Fruit fly (Drosophila melanogaster) whole organism, embryonic: ENCODE data around the gene cmb.

Source experiments
- Bdp1 ChIP-seq: fragments of 200-800 bp; sonication (Bioruptor generic); optimal IDR thresholded peaks from 3 replicates; lab custom pipeline; 2016; ENCODE audit warnings: missing biosample characterization, missing genetic modification characterization
- CG11504 ChIP-seq: fragments of 200-800 bp; sonication (Bioruptor generic); optimal IDR thresholded peaks from 3 replicates; lab custom pipeline; 2019; ENCODE audit warnings: missing biosample characterization, mild to moderate bottlenecking, missing genetic modification characterization, moderate library complexity
- CG12659 ChIP-seq: fragments of 200-800 bp; sonication (Bioruptor generic); optimal IDR thresholded peaks from 3 replicates; lab custom pipeline; 2017; ENCODE audit warnings: mild to moderate bottlenecking, missing biosample characterization, missing genetic modification reagents, missing genetic modification characterization
- CG14050 ChIP-seq: fragments of 200-800 bp; sonication (Bioruptor generic); IDR thresholded peaks from 3 replicates; pipeline ENCODE4 v1.3.6; 2022; ENCODE audit warnings: missing biosample characterization, missing genetic modification characterization
- CG15514 ChIP-seq: fragments of 200-800 bp; sonication (Bioruptor generic); optimal IDR thresholded peaks from 3 replicates; lab custom pipeline; 2017; ENCODE audit warnings: missing biosample characterization, missing genetic modification characterization, mild to moderate bottlenecking, moderate library complexity, missing genetic modification reagents
- CG18011 ChIP-seq: fragments of 200-800 bp; sonication (Bioruptor generic); optimal IDR thresholded peaks from 2 replicates; lab custom pipeline; 2017; ENCODE audit warnings: missing biosample characterization, missing genetic modification characterization, mild to moderate bottlenecking, moderate library complexity, missing genotype
- CG3407 ChIP-seq: fragments of 200-800 bp; sonication (Bioruptor generic); optimal IDR thresholded peaks from 2 replicates; lab custom pipeline; 2018; ENCODE audit warnings: missing biosample characterization, mild to moderate bottlenecking, missing genetic modification characterization
- CG3838 ChIP-seq: fragments of 200-800 bp; sonication (Bioruptor generic); optimal IDR thresholded peaks from 3 replicates; lab custom pipeline; 2016; ENCODE audit warnings: missing biosample characterization, missing genetic modification characterization
- CG4282 ChIP-seq: fragments of 200-800 bp; sonication (Bioruptor generic); optimal IDR thresholded peaks from 2 replicates; lab custom pipeline; 2016; ENCODE audit warnings: missing biosample characterization, missing genetic modification characterization
- CG43689 ChIP-seq: fragments of 200-800 bp; sonication (Bioruptor generic); IDR thresholded peaks from 2 replicates; pipeline ENCODE4 v1.3.6; 2022; ENCODE audit warnings: missing biosample characterization, missing genetic modification characterization
- CG4730 ChIP-seq: fragments of 200-800 bp; sonication (Bioruptor generic); IDR thresholded peaks from 2 replicates; pipeline ENCODE4 v1.3.6; 2022; ENCODE audit warnings: missing biosample characterization, missing genetic modification characterization
- CG4820 ChIP-seq: fragments of 200-800 bp; sonication (Bioruptor generic); optimal IDR thresholded peaks from 3 replicates; lab custom pipeline; 2016; ENCODE audit warnings: missing biosample characterization, missing genetic modification characterization
- CG7357 ChIP-seq: fragments of 200-800 bp; sonication (Bioruptor generic); IDR thresholded peaks from 3 replicates; pipeline ENCODE4 v1.3.6; 2022; ENCODE audit warnings: missing biosample characterization, missing genetic modification characterization
- CG7987 ChIP-seq: fragments of 200-800 bp; sonication (Bioruptor generic); optimal IDR thresholded peaks from 2 replicates; lab custom pipeline; 2018; ENCODE audit warnings: missing biosample characterization, mild to moderate bottlenecking, missing genetic modification characterization, moderate library complexity
- CG9727 ChIP-seq: fragments of 200-800 bp; sonication (Bioruptor generic); optimal IDR thresholded peaks from 3 replicates; lab custom pipeline; 2017; ENCODE audit warnings: missing biosample characterization, mild to moderate bottlenecking, missing genetic modification characterization
- Dek ChIP-seq: fragments of 200-800 bp; sonication (Bioruptor generic); optimal IDR thresholded peaks from 3 replicates; lab custom pipeline; 2019; ENCODE audit warnings: missing biosample characterization, mild to moderate bottlenecking, missing genetic modification characterization, moderate library complexity
- Dip3 ChIP-seq: fragments of 200-800 bp; sonication (Bioruptor generic); optimal IDR thresholded peaks from 3 replicates; lab custom pipeline; 2016; ENCODE audit warnings: missing biosample characterization, missing genetic modification characterization
- HHEX ChIP-seq: fragments of 200-800 bp; sonication (Bioruptor generic); optimal IDR thresholded peaks from 3 replicates; lab custom pipeline; 2017; ENCODE audit warnings: missing biosample characterization, mild to moderate bottlenecking, missing genetic modification characterization, missing genetic modification reagents
- HLHmδ ChIP-seq: fragments of 200-800 bp; sonication (Bioruptor generic); optimal IDR thresholded peaks from 2 replicates; lab custom pipeline; 2018; ENCODE audit warnings: missing biosample characterization, mild to moderate bottlenecking, missing genetic modification characterization, moderate library complexity
- Lim3 ChIP-seq: fragments of 200-800 bp; sonication (Bioruptor generic); IDR thresholded peaks from 2 replicates; pipeline ENCODE4 v1.3.6; 2022; ENCODE audit warnings: missing biosample characterization, missing genetic modification characterization
- Mrtf ChIP-seq: fragments of 200-800 bp; sonication (Bioruptor generic); IDR thresholded peaks from 3 replicates; pipeline ENCODE4 v1.3.6; 2022; ENCODE audit warnings: missing biosample characterization, missing genetic modification characterization
- Ptx1 ChIP-seq: fragments of 200-800 bp; sonication (Bioruptor generic); IDR thresholded peaks from 2 replicates; pipeline ENCODE4 v1.3.6; 2022; ENCODE audit warnings: missing biosample characterization, missing genetic modification characterization
- Scr ChIP-seq: fragments of 200-800 bp; sonication (Bioruptor generic); IDR thresholded peaks from 2 replicates; pipeline ENCODE4 v1.3.6; 2022; ENCODE audit warnings: missing biosample characterization, missing genetic modification characterization; ENCODE audit not compliant: partially characterized antibody
- Side ChIP-seq: fragments of 200-800 bp; sonication (Bioruptor generic); optimal IDR thresholded peaks from 2 replicates; lab custom pipeline; 2016; ENCODE audit warnings: missing biosample characterization, missing genetic modification characterization
- Sin3A ChIP-seq: fragments of >200 bp; optimal IDR thresholded peaks from 2 replicates; lab custom pipeline; 2018
- Sry-β ChIP-seq: fragments of 200-800 bp; sonication (Bioruptor generic); optimal IDR thresholded peaks from 2 replicates; lab custom pipeline; 2018; ENCODE audit warnings: missing biosample characterization, mild to moderate bottlenecking, missing genetic modification characterization, moderate library complexity
- Trl ChIP-seq, 3 experiments: fragments of >200 bp in 2 of 3; fragments of 200-800 bp in 1 of 3; sonication (Bioruptor generic) in 1 of 3; optimal IDR thresholded peaks; 2 replicates in 1 of 3; 3 replicates in 2 of 3; lab custom pipeline; 2016 to 2017; ENCODE audit warnings: missing biosample characterization in 1 of 3, missing genetic modification characterization in 1 of 3
- Xrp1 ChIP-seq: fragments of 200-800 bp; sonication (Bioruptor generic); IDR thresholded peaks from 2 replicates; pipeline ENCODE4 v1.3.6; 2022; ENCODE audit warnings: missing biosample characterization, missing genetic modification characterization
- YL-1 ChIP-seq: fragments of 200-800 bp; sonication (Bioruptor generic); optimal IDR thresholded peaks from 3 replicates; lab custom pipeline; 2017; ENCODE audit warnings: missing biosample characterization, mild to moderate bottlenecking, missing genetic modification characterization
- ash1 ChIP-seq: fragments of 200-800 bp; sonication (Bioruptor generic); optimal IDR thresholded peaks from 2 replicates; lab custom pipeline; 2018; ENCODE audit warnings: missing biosample characterization, mild to moderate bottlenecking, missing genetic modification characterization
- bsh ChIP-seq, 2 experiments: fragments of 200-800 bp; sonication (Bioruptor generic); optimal IDR thresholded peaks; 2 replicates each; lab custom pipeline; 2017 to 2018; ENCODE audit warnings: mild to moderate bottlenecking in 2 of 2, missing biosample characterization in 2 of 2, missing genetic modification characterization in 2 of 2, moderate library complexity in 1 of 2
- corto ChIP-seq: fragments of 200-800 bp; sonication (Bioruptor generic); optimal IDR thresholded peaks from 2 replicates; lab custom pipeline; 2016; ENCODE audit warnings: missing biosample characterization, mild to moderate bottlenecking, missing genetic modification characterization, moderate library complexity
- dmrt11E ChIP-seq: fragments of 200-800 bp; sonication (Bioruptor generic); optimal IDR thresholded peaks from 3 replicates; lab custom pipeline; 2018; ENCODE audit warnings: missing biosample characterization, mild to moderate bottlenecking, missing genetic modification characterization, moderate library complexity
- ems ChIP-seq: fragments of 200-800 bp; sonication (Bioruptor generic); optimal IDR thresholded peaks from 3 replicates; lab custom pipeline; 2016; ENCODE audit warnings: missing biosample characterization, missing genetic modification characterization
- gem ChIP-seq: fragments of 200-800 bp; sonication (Bioruptor generic); optimal IDR thresholded peaks from 2 replicates; lab custom pipeline; 2019; ENCODE audit warnings: missing biosample characterization, mild to moderate bottlenecking, missing genetic modification characterization, moderate library complexity
- inv ChIP-seq: fragments of 200-800 bp; sonication (Bioruptor generic); IDR thresholded peaks from 2 replicates; pipeline ENCODE4 v1.3.6; 2022; ENCODE audit warnings: missing biosample characterization, missing genetic modification characterization; ENCODE audit not compliant: partially characterized antibody
- kni ChIP-seq: fragments of 200-800 bp; sonication (Bioruptor generic); optimal IDR thresholded peaks from 3 replicates; lab custom pipeline; 2017; ENCODE audit warnings: mild to moderate bottlenecking, missing biosample characterization, missing genetic modification reagents, missing genetic modification characterization
- lab ChIP-seq: fragments of 200-800 bp; sonication (Bioruptor generic); optimal IDR thresholded peaks from 3 replicates; lab custom pipeline; 2017; ENCODE audit warnings: missing biosample characterization, missing genetic modification characterization, mild to moderate bottlenecking, moderate library complexity, missing genetic modification reagents
- mirr ChIP-seq: fragments of 200-800 bp; sonication (Bioruptor generic); optimal IDR thresholded peaks from 3 replicates; lab custom pipeline; 2018; ENCODE audit warnings: missing biosample characterization, mild to moderate bottlenecking, missing genetic modification characterization
- pros ChIP-seq: fragments of 200-800 bp; sonication (Bioruptor generic); optimal IDR thresholded peaks from 3 replicates; lab custom pipeline; 2019; ENCODE audit warnings: missing biosample characterization, mild to moderate bottlenecking, missing genetic modification characterization, moderate library complexity
- sd ChIP-seq: fragments of 200-800 bp; sonication (Bioruptor generic); optimal IDR thresholded peaks from 3 replicates; lab custom pipeline; 2018; ENCODE audit warnings: missing biosample characterization, mild to moderate bottlenecking, missing genetic modification characterization, moderate library complexity
- sens ChIP-seq: fragments of 200-800 bp; sonication (Bioruptor generic); peaks from one replicate; lab custom pipeline; 2016; ENCODE audit warnings: missing biosample characterization, missing genetic modification characterization
- slou ChIP-seq: fragments of 200-800 bp; sonication (Bioruptor generic); optimal IDR thresholded peaks from 3 replicates; lab custom pipeline; 2016; ENCODE audit warnings: missing biosample characterization, missing genetic modification characterization
- tup ChIP-seq: fragments of 200-800 bp; sonication (Bioruptor generic); optimal IDR thresholded peaks from 2 replicates; lab custom pipeline; 2016; ENCODE audit warnings: missing biosample characterization, mild to moderate bottlenecking, missing genetic modification characterization, moderate library complexity
- vvl ChIP-seq: fragments of 200-800 bp; sonication (Bioruptor generic); IDR thresholded peaks from 2 replicates; pipeline ENCODE4 v1.3.6; 2022; ENCODE audit warnings: missing biosample characterization, missing genetic modification characterization
- wdn ChIP-seq: fragments of 200-800 bp; sonication (Bioruptor generic); IDR thresholded peaks from 2 replicates; pipeline ENCODE4 v1.3.6; 2022; ENCODE audit warnings: missing biosample characterization, missing genetic modification characterization
- z ChIP-seq: fragments of 200-800 bp; sonication (Bioruptor generic); IDR thresholded peaks from 3 replicates; pipeline ENCODE4 v1.3.6; 2022; ENCODE audit warnings: missing biosample characterization, missing genetic modification characterization

The cmb gene

DNA sequence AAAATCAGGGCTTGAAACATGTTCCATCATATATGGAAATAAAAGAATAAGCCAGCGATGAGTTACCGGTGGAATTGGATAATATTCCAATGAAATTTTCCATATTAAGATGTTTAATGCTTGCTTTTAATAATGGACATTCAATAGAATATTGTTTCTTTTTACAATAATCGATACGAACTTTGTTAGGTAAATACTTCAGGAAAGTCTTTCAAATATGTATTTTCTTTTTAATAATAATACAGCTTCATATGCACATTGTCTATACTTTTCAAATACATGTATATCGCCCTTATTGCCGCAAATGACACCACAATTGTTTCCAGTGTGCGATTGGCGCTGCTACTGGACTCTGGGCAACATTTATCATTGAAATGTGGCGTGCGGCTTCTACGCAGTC lies 35.5 kb upstream of the cmb start (continued):
- TF ChIP-seq CG9727 (GFP tag; lab: Kevin White, UChicago) (peak; percentile 37), Xrp1 (no peak), bsh (GFP tag; optimal IDR thresholded peaks at IDR 0.05; lab: Kevin White, UChicago) (peak in 1 of 2 experiments; percentile 12), Dip3 (GFP tag; lab: Kevin White, UChicago) (no peak), gem (tag; lab: Kevin White, UChicago) (peak; percentile 6), Scr (no peak), dmrt11E (tag; lab: Kevin White, UChicago) (peak; percentile 40), kni (no peak), CG14050 (no peak), CG18011 (GFP tag; lab: Kevin White, UChicago) (no peak), Bdp1 (no peak), Sin3A (lab: Kevin White, UChicago) (no peak), CG43689 (no peak), wdn (GFP tag; lab: Robert Waterston, UW) (no peak), Trl (optimal IDR thresholded peaks at IDR 0.05; lab: Kevin White, UChicago) (no peak), Trl (GFP tag; optimal IDR thresholded peaks at IDR 0.05; lab: Kevin White, UChicago) (no peak), inv (GFP tag; lab: Robert Waterston, UW) (no peak), CG4730 (no peak), Mrtf (GFP tag; lab: Robert Waterston, UW) (no peak), CG3838 (GFP tag; lab: Kevin White, UChicago) (no peak), HHEX (GFP tag; lab: Kevin White, UChicago) (no peak), sens (GFP tag; lab: Kevin White, UChicago) (peak; percentile 84), CG11504 (tag; lab: Kevin White, UChicago) (peak; percentile 24), ems (GFP tag; lab: Kevin White, UChicago) (no peak), Sry-β (GFP tag; lab: Kevin White, UChicago) (no peak)

DNA sequence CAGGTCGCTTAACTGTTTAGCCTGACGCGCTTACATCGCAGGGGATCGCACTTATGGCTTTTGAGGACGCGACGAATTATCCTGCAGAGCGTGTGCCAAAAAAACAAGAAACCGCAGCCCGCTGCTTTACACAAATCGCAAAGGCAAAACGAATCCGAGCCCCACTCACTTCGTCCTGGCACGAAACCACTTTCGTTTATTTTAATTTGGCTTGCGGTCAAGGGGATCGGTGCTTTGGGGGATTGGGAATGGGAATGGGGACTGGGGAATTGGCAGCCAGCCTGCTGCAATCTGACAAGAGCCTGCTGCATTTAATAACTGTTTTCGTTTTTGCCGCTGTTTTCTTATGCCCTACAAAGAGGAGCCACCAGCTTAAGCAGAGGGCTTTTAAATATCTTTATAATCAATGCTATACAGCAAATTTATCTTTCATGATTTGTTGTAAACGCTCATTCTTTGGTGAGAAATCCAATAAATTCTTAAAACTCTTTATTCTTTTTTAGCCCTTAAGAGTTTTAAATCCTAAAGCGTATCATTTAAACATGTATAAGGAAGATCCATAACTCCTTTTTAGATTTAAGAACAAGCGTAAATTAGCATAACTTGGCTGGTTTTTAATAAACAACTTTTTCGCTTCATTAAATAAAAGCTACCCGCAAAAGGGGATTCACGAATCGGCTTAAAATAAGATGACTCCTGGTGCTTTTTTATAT lies 32.4 kb upstream of the cmb start:
- TF ChIP-seq mirr (GFP tag; lab: Kevin White, UChicago): no peak
- peak; percentile 11 for TF ChIP-seq sens (GFP tag; lab: Kevin White, UChicago)

DNA sequence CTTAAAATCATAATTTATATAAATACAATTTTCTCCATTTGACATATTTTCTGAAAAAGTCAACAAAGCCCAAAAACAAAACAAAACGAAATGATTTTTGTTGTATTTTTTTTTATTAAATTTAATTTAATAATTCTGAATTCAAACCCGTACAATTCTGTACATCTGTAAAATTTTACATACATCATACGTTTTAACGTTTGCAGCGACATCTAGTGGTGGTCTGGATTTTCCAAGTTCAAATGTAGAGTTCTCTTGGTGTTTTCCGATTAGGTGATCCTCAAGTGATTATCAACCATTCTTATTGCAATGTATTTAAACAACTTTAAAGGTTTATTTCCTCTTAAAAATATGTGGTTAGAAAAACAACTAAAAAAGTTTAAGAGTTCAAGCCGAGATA lies 31.4 kb upstream of the cmb start:
- TF ChIP-seq CG4820 (GFP tag; lab: Kevin White, UChicago) (peak; percentile 41), sd (tag; lab: Kevin White, UChicago) (no peak), Side (no peak), ash1 (no peak), CG15514 (GFP tag; lab: Kevin White, UChicago) (no peak), Dek (tag; lab: Kevin White, UChicago) (peak; percentile 56), CG14050 (no peak), lab (no peak), pros (GFP tag; lab: Kevin White, UChicago) (no peak), CG3407 (no peak), corto (GFP tag; lab: Kevin White, UChicago) (no peak), vvl (GFP tag; lab: Robert Waterston, UW) (peak; percentile 37), z (GFP tag; lab: Robert Waterston, UW) (no peak), tup (GFP tag; lab: Kevin White, UChicago) (no peak), YL-1 (no peak), Trl (optimal IDR thresholded peaks at IDR 0.05; lab: Kevin White, UChicago) (no peak), Trl (GFP tag; optimal IDR thresholded peaks at IDR 0.05; lab: Kevin White, UChicago) (peak; percentile 1), Lim3 (GFP tag; lab: Robert Waterston, UW) (no peak), Ptx1 (GFP tag; lab: Robert Waterston, UW) (0 out of 2 replicates have a peak, but pooled peaks have one; percentile 20), slou (no peak), CG4282 (no peak), CG7357 (GFP tag; lab: Robert Waterston, UW) (no peak), CG7987 (GFP tag; lab: Kevin White, UChicago) (no peak), CG12659 (no peak), HLHmδ (no peak)
